Worm (Caenorhabditis elegans): ENCODE data around the gene Y38H6A.3.
A peak's percentile ranks its signal among the peaks of the same experiment; 100 is the strongest.
"Not testable (repeated sequence)": the region's sequence is repeated elsewhere in the genome, so short reads cannot be mapped to it uniquely, and the experiment has no call there.

Gene Y38H6A.3

DNA sequence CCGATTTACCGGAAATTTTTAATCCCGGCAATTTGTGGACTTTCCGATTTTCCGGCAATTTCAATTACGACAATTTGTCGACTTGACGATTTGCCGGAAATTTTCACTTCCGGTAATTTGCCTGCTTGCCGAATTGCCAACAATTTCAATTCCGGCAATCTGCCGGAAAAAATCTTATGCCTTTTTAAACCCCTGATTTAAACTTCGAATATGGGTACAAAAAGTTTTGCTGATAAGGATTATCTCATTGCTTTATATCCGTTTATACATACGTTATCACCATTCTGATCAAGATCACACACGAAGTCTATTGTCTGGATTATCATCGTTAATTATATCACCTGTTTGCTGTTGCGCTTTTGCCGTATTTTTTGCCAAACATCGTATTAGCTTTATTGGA is 11.5 kb downstream of the Y38H6A.3 start, which contains the start of gene grd-11:
Gene grd-11, plus strand, starts transcription at position 301 of the 400 bp plus-strand sequence.
- TF ChIP-seq unc-39 (tag; optimal IDR thresholded peaks at IDR 0.05) (no peak), nhr-237 (tag; optimal IDR thresholded peaks at IDR 0.05) (no peak), fos-1 (tag; optimal IDR thresholded peaks at IDR 0.05) (no peak), nhr-77 (tag; optimal IDR thresholded peaks at IDR 0.05) (no peak), ceh-16 (tag; optimal IDR thresholded peaks at IDR 0.05) (no peak)

DNA sequence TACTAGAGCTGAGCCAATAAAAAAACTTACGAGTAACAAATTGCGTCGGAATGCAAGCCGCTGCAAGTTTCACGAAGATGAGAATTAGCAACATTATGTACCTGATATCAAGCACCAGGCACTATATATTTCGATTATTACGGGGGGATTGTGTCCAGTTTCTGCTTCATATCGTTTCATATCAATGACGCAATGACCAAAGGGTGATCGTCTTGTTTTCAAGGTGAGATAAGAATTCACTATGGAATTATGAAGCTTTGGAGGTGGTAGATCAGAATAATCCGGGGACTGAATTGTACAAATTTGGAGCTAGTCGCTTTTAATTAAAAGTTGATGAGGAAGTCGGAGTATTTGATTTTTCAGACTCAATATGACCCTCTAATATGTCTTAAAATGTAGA is 21.9 kb downstream of the Y38H6A.3 start, which contains the start of gene K02E2.8:
Gene K02E2.8, minus strand, starts transcription at position 101 of the 400 bp plus-strand sequence.
- no peak for TF ChIP-seq pha-4 (tag; optimal IDR thresholded peaks at IDR 0.05)
- no peak for TF ChIP-seq ceh-82 (tag; optimal IDR thresholded peaks at IDR 0.05)
- no peak for TF ChIP-seq fkh-2 (tag; optimal IDR thresholded peaks at IDR 0.05)
- TF ChIP-seq mml-1 (tag; optimal IDR thresholded peaks at IDR 0.05) = no peak
- TF ChIP-seq unc-39 (tag; optimal IDR thresholded peaks at IDR 0.05) = no peak
- TF ChIP-seq ceh-28 (tag; optimal IDR thresholded peaks at IDR 0.05) = no peak
- no peak for TF ChIP-seq ZK546.5 (tag; optimal IDR thresholded peaks at IDR 0.05)
- TF ChIP-seq unc-62 (GFP tag; optimal IDR thresholded peaks at IDR 0.05) = no peak

DNA sequence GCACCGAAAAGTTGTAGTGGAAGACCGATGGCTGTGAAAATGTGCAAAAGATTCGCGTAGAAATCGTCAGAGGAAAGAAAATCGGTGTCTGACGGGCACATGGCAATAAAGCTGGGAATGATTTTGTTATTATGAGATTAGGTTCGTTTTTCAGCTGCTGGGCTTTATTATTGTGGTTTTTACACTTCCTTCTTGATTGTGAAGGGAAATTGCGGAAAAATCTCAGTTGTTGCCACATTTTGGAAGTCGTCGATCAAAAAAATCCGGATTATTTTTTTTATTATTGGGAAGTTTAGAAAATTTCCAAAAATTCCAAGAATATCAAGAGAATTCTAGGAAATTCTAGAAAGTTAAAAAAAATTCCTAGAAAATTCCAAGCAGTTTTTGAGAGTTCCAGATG is 24.2 kb downstream of the Y38H6A.3 start, which contains the start of gene srh-177:
Gene srh-177, minus strand, starts transcription at position 101 of the 400 bp plus-strand sequence.
- TF ChIP-seq nhr-23, pha-4, ceh-82 (tag; optimal IDR thresholded peaks at IDR 0.05): not testable (repeated sequence)

DNA sequence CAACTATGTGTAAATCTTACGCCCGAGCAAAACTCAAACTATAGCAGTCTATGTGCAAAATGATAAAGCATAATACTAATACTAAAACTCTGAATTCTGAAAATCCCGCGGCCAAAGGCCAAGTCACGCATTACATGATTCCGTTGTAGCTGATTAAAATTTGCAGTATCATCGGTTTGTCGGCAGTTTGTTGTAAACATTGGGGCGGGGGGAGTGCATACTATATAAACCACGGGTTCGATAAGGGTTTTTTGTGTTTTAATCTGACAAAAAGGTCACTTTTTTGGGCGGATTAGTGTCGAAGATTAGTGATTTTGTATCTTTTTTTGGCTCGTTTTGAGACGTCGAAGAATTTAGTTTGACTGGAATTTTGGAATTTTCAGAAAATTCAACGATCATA is 29.5 kb downstream of the Y38H6A.3 start:
- TF ChIP-seq elt-2 (tag; optimal IDR thresholded peaks at IDR 0.05) (peak; percentile 79), tbx-2 (tag; optimal IDR thresholded peaks at IDR 0.05) (no peak), pqm-1 (tag; optimal IDR thresholded peaks at IDR 0.05) (peak; percentile 20), jun-1 (tag; optimal IDR thresholded peaks at IDR 0.05) (peak; percentile 38), pha-4 (tag; optimal IDR thresholded peaks at IDR 0.05) (peak; percentile 21)

DNA sequence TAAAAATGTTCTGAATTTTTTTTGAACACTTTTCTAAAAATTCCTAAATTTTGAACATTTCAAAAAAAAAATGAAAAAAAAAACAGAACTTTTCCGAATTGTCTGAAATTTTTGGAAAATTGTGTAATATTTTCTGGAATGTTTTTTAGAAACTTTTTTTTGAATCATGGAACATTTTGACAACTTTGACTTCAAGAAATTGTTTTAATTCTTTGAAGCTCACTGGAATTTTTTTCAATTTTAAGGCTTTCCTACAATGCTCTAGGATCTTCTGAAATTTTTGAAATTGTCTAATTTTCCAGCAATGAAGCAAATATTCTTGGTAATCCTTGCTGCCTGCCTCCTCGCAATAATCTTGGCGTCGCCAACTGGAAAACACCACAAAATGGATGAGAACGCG is 30.2 kb downstream of the Y38H6A.3 start, which contains the start of gene ins-35:
Gene ins-35, plus strand, starts transcription at position 301 of the 400 bp plus-strand sequence.
- TF ChIP-seq nhr-67 (tag; optimal IDR thresholded peaks at IDR 0.05) (no peak), fkh-10 (GFP tag; optimal IDR thresholded peaks at IDR 0.05) (no peak), zag-1 (tag; optimal IDR thresholded peaks at IDR 0.05) (no peak), eor-1 (tag; optimal IDR thresholded peaks at IDR 0.05) (no peak), egl-27 (tag; optimal IDR thresholded peaks at IDR 0.05) (no peak), jun-1 (tag; optimal IDR thresholded peaks at IDR 0.05) (no peak), lin-39 (tag; optimal IDR thresholded peaks at IDR 0.05) (no peak), pqm-1 (tag; optimal IDR thresholded peaks at IDR 0.05) (no peak), ceh-82 (tag; optimal IDR thresholded peaks at IDR 0.05) (no peak), elt-2 (tag; optimal IDR thresholded peaks at IDR 0.05) (no peak), nhr-28 (tag; optimal IDR thresholded peaks at IDR 0.05) (no peak)

DNA sequence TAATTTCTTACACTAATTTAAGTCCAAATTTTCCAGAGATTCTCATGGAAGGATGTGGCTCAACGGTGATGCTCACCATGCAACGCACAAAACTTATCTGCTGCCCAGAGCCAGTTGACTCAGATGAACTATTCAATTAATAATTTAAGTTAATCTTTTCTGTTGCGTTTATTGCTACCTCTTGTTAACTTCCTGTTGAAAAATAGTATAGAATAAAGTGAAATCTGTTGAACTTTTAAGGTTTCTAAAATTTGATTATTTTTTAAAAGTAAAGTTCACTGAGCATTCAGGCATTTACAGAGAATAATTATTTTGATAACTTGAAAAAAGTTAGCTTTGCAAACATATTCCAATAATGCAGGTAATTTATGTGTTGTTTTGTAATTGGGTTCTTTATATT is 31.1 kb downstream of the Y38H6A.3 start:
- TF ChIP-seq nhr-77 (tag; optimal IDR thresholded peaks at IDR 0.05) = no peak
- TF ChIP-seq unc-39 (tag; optimal IDR thresholded peaks at IDR 0.05) = no peak
- no peak for TF ChIP-seq ceh-28 (tag; optimal IDR thresholded peaks at IDR 0.05)
- no peak for TF ChIP-seq lsy-12 (tag; optimal IDR thresholded peaks at IDR 0.05)
- no peak for TF ChIP-seq nhr-76 (tag; optimal IDR thresholded peaks at IDR 0.05)
- TF ChIP-seq ceh-82 (tag; optimal IDR thresholded peaks at IDR 0.05) = no peak
- no peak for TF ChIP-seq fos-1 (tag; optimal IDR thresholded peaks at IDR 0.05)
- TF ChIP-seq egl-27 (tag; optimal IDR thresholded peaks at IDR 0.05) = no peak
- TF ChIP-seq pha-4 (tag; optimal IDR thresholded peaks at IDR 0.05) = no peak
- no peak for TF ChIP-seq pqm-1 (tag; optimal IDR thresholded peaks at IDR 0.05)
- no peak for TF ChIP-seq nhr-67 (tag; optimal IDR thresholded peaks at IDR 0.05)
- no peak for TF ChIP-seq ZK546.5 (tag; optimal IDR thresholded peaks at IDR 0.05)
- no peak for TF ChIP-seq elt-3 (tag; optimal IDR thresholded peaks at IDR 0.05)
- no peak for TF ChIP-seq nhr-23 (tag; optimal IDR thresholded peaks at IDR 0.05)
- TF ChIP-seq nfya-1 (tag; optimal IDR thresholded peaks at IDR 0.05; ENCODE audit: insufficient read depth) = no peak
- TF ChIP-seq ama-1 (optimal IDR thresholded peaks at IDR 0.05) = no peak

DNA sequence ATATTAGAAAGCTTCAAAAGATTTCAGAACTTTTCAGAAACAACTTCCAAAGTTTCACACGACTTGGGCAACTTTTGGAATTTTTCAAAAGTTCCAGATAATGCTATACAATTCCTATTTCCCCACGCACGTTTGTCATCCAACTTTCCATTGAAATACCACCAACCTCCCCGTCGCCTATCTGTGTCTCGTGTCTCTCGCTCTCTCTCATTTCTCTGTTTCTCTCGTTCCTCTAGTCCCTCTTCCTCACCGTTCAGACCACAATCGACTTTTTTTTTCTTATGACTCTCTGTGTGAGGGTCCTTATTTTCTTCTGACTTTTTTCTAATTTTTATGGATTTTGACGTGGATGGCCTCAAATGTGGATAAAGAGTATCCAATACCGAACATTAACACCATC is 35.3 kb downstream of the Y38H6A.3 start, which contains the start of gene K02E2.6:
Gene K02E2.6, plus strand, starts transcription at position 242 of the 400 bp plus-strand sequence.
- peak; percentile 44 for TF ChIP-seq hmg-11 (tag; optimal IDR thresholded peaks at IDR 0.05)
- TF ChIP-seq lin-39 (tag; optimal IDR thresholded peaks at IDR 0.05) = no peak
- peak; percentile 28 for TF ChIP-seq ceh-28 (tag; optimal IDR thresholded peaks at IDR 0.05)
- TF ChIP-seq nhr-11 (tag; optimal IDR thresholded peaks at IDR 0.05) = no peak
- no peak for TF ChIP-seq tbx-2 (tag; optimal IDR thresholded peaks at IDR 0.05)
- TF ChIP-seq jun-1 (tag; optimal IDR thresholded peaks at IDR 0.05) = no peak
- no peak for TF ChIP-seq egl-5 (tag; optimal IDR thresholded peaks at IDR 0.05)
- no peak for TF ChIP-seq nhr-76 (tag; optimal IDR thresholded peaks at IDR 0.05)
- TF ChIP-seq nhr-67 (tag; optimal IDR thresholded peaks at IDR 0.05) = no peak
- TF ChIP-seq pha-4 (tag; optimal IDR thresholded peaks at IDR 0.05) = peak; percentile 23
- no peak for TF ChIP-seq aly-2 (tag; optimal IDR thresholded peaks at IDR 0.05)
- no peak for TF ChIP-seq nhr-77 (tag; optimal IDR thresholded peaks at IDR 0.05)
- no peak for TF ChIP-seq elt-1 (tag; optimal IDR thresholded peaks at IDR 0.05)
- no peak for TF ChIP-seq nhr-23 (tag; optimal IDR thresholded peaks at IDR 0.05)
- no peak for TF ChIP-seq zag-1 (tag; optimal IDR thresholded peaks at IDR 0.05)
- no peak for TF ChIP-seq nhr-28 (tag; optimal IDR thresholded peaks at IDR 0.05)
- TF ChIP-seq ZK546.5 (tag; optimal IDR thresholded peaks at IDR 0.05) = no peak
- no peak for TF ChIP-seq ceh-16 (tag; optimal IDR thresholded peaks at IDR 0.05)
- TF ChIP-seq lin-15B (tag; optimal IDR thresholded peaks at IDR 0.05) = no peak
- TF ChIP-seq fkh-2 (tag; optimal IDR thresholded peaks at IDR 0.05) = no peak
- TF ChIP-seq unc-39 (tag; optimal IDR thresholded peaks at IDR 0.05) = no peak
- peak; percentile 32 for TF ChIP-seq nfya-1 (tag; optimal IDR thresholded peaks at IDR 0.05; ENCODE audit: insufficient read depth)
- TF ChIP-seq daf-12 (tag; optimal IDR thresholded peaks at IDR 0.05) = no peak
- no peak for TF ChIP-seq ztf-11 (tag; optimal IDR thresholded peaks at IDR 0.05)
- TF ChIP-seq nhr-237 (tag; optimal IDR thresholded peaks at IDR 0.05) = no peak

Measured in whole organism, L3 larva.